Fruit fly (Drosophila melanogaster) whole organism, prepupa: ENCODE data around the gene CG11694.

Experiments used
- Blimp-1 ChIP-seq: fragments of 200-800 bp; sonication (Bioruptor generic); optimal IDR thresholded peaks from 3 replicates; lab custom pipeline; 2017; ENCODE audit warnings: missing biosample characterization, missing genetic modification characterization, mild to moderate bottlenecking, moderate library complexity, missing genetic modification reagents
- CG10669 ChIP-seq: fragments of 200-800 bp; sonication (Bioruptor generic); optimal IDR thresholded peaks from 3 replicates; lab custom pipeline; 2018; ENCODE audit warnings: missing biosample characterization, mild to moderate bottlenecking, missing genetic modification characterization, moderate library complexity
- CG11902 ChIP-seq: fragments of 200-800 bp; sonication (Bioruptor generic); optimal IDR thresholded peaks from 3 replicates; lab custom pipeline; 2016; ENCODE audit warnings: missing biosample characterization, missing genetic modification characterization
- CG3919 ChIP-seq: fragments of 200-800 bp; sonication (Bioruptor generic); optimal IDR thresholded peaks from 3 replicates; lab custom pipeline; 2016; ENCODE audit warnings: missing biosample characterization, missing genetic modification characterization
- Ets96B ChIP-seq: fragments of 200-800 bp; optimal IDR thresholded peaks from 2 replicates; lab custom pipeline; 2019; ENCODE audit warnings: missing biosample characterization, mild to moderate bottlenecking, missing genetic modification characterization, moderate library complexity
- Sox102F ChIP-seq: fragments of 200-800 bp; sonication (Bioruptor generic); optimal IDR thresholded peaks from 2 replicates; lab custom pipeline; 2016; ENCODE audit warnings: missing biosample characterization, mild to moderate bottlenecking, missing genetic modification characterization
- lz ChIP-seq: fragments of 200-800 bp; sonication (Bioruptor generic); optimal IDR thresholded peaks from 3 replicates; lab custom pipeline; 2016; ENCODE audit warnings: missing biosample characterization, missing genetic modification characterization
- net ChIP-seq: fragments of 200-800 bp; sonication (Bioruptor generic); optimal IDR thresholded peaks from 3 replicates; lab custom pipeline; 2016; ENCODE audit warnings: missing biosample characterization, missing genetic modification characterization
- pdm3 ChIP-seq: fragments of 200-800 bp; sonication (Bioruptor generic); optimal IDR thresholded peaks from 3 replicates; lab custom pipeline; 2016; ENCODE audit warnings: missing biosample characterization, missing genetic modification characterization
- salr ChIP-seq, 2 experiments: fragments of 200-800 bp; sonication (Bioruptor generic); optimal IDR thresholded peaks; 3 replicates each; lab custom pipeline; 2016 to 2018; ENCODE audit warnings: missing biosample characterization in 2 of 2, missing genetic modification characterization in 2 of 2, mild to moderate bottlenecking in 1 of 2
- ss ChIP-seq, 2 experiments: fragments of 200-800 bp; sonication (Bioruptor generic); optimal IDR thresholded peaks; 2 replicates in 1 of 2; 3 replicates in 1 of 2; lab custom pipeline; 2017 to 2018; ENCODE audit warnings: mild to moderate bottlenecking in 2 of 2, missing biosample characterization in 2 of 2, missing genetic modification characterization in 2 of 2, moderate library complexity in 1 of 2
- svp ChIP-seq: fragments of 200-800 bp; sonication (Bioruptor generic); peaks from one replicate; lab custom pipeline; 2016; ENCODE audit warnings: missing biosample characterization, missing genetic modification characterization
- topi ChIP-seq: fragments of 200-800 bp; sonication (Bioruptor generic); optimal IDR thresholded peaks from 3 replicates; lab custom pipeline; 2016; ENCODE audit warnings: missing biosample characterization, missing genetic modification characterization
- vri ChIP-seq: fragments of 200-800 bp; sonication (Bioruptor generic); optimal IDR thresholded peaks from 3 replicates; lab custom pipeline; 2016; ENCODE audit warnings: missing biosample characterization, mild to moderate bottlenecking, missing genetic modification characterization

DNA sequence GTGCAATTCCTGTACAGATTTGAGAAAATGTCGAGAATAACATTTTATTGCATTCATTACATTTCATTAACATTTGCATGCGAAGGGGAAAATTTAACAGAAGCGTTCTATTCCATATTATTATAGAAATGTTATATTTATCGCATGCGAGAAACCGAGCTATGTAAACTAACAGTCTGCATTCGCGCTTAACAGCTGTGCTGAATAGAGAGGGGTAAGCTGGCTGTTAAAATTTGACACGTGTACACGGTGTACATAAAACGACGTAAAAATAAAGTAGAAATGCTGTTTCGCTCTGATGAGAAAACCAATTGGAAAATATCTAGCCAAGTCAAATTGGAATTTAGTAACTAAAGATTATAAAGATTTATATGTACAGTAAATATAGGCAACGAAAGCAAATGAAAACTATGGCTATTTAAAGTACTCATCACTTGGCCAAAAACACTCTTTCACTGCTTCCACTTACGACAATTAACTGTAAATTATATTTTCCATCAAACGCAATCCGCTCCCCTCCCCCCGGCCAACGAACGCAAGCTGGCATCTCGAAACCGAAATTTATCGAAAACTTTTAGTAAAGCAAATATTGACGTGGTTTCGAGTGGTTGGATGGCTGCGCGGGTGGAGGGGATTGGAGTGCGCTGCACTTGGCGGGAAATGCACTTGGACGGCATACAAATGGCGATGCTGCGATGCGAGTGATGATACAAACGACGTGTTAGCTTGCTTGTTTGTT, 5.6 kb downstream of the CG11694 start:
- TF ChIP-seq Blimp-1 (GFP tag; lab: Kevin White, UChicago) (no peak), pdm3 (no peak), Sox102F (GFP tag; lab: Kevin White, UChicago) (no peak), CG3919 (GFP tag; lab: Kevin White, UChicago) (no peak), lz (GFP tag; lab: Kevin White, UChicago) (no peak), topi (GFP tag; lab: Kevin White, UChicago) (no peak), CG11902 (GFP tag; lab: Kevin White, UChicago) (no peak), ss (GFP tag; optimal IDR thresholded peaks at IDR 0.05; lab: Kevin White, UChicago) (no peak), svp (GFP tag; lab: Kevin White, UChicago) (no peak), CG10669 (GFP tag; lab: Kevin White, UChicago) (no peak), Ets96B (no peak), net (no peak), vri (GFP tag; lab: Kevin White, UChicago) (no peak), salr (GFP tag; optimal IDR thresholded peaks at IDR 0.05; lab: Kevin White, UChicago) (no peak)
